Fruit fly (Drosophila melanogaster): ENCODE results near the gene mub.

Gene mub

dm6 chr3L:21839720-21840641, 4.6 kb upstream of the mub start:
- TF ChIP-seq Vsx2 (GFP tag; optimal IDR thresholded peaks at IDR 0.05; ENCODE audit: partially characterized antibody) (no peak), br (GFP tag; optimal IDR thresholded peaks at IDR 0.05) (peak; percentile 97), foxo (GFP tag; optimal IDR thresholded peaks at IDR 0.05) (peak; percentile 86 to 96), usp (GFP tag; optimal IDR thresholded peaks at IDR 0.05) (no peak), CG9705 (GFP tag; optimal IDR thresholded peaks at IDR 0.05) (peak; percentile 80), tai (GFP tag; optimal IDR thresholded peaks at IDR 0.05) (no peak), Dif (GFP tag; optimal IDR thresholded peaks at IDR 0.05; ENCODE audit: partially characterized antibody) (peak; percentile 23), rgr (GFP tag; optimal IDR thresholded peaks at IDR 0.05) (peak; percentile 91), Jra (GFP tag; optimal IDR thresholded peaks at IDR 0.05) (peak; percentile 52), Hnf4 (GFP tag; optimal IDR thresholded peaks at IDR 0.05) (peak; percentile 87), Sp1 (GFP tag; optimal IDR thresholded peaks at IDR 0.05) (peak; percentile 95), dsf (GFP tag; optimal IDR thresholded peaks at IDR 0.05; ENCODE audit: borderline replicate concordance) (peak; percentile 79), N (GFP tag; optimal IDR thresholded peaks at IDR 0.05) (no peak), Rel (GFP tag; optimal IDR thresholded peaks at IDR 0.05) (peak; percentile 80), Rel (tag; optimal IDR thresholded peaks at IDR 0.05) (peak; percentile 55), Hr78 (GFP tag; optimal IDR thresholded peaks at IDR 0.05) (no peak), woc (GFP tag; optimal IDR thresholded peaks at IDR 0.05) (peak; percentile 98), sage (GFP tag; optimal IDR thresholded peaks at IDR 0.05) (peak; percentile 91), dmrt93B (GFP tag; optimal IDR thresholded peaks at IDR 0.05) (peak; percentile 92), Myc (optimal IDR thresholded peaks at IDR 0.05) (no peak), GATAd (GFP tag; optimal IDR thresholded peaks at IDR 0.05) (peak; percentile 33), Abd-B (GFP tag; optimal IDR thresholded peaks at IDR 0.05) (no peak), dl (GFP tag; optimal IDR thresholded peaks at IDR 0.05; ENCODE audit: insufficient read depth in 1 of 2, partially characterized antibody in 2 of 2) (no peak), pan (optimal IDR thresholded peaks at IDR 0.05) (no peak), CrebA (GFP tag; optimal IDR thresholded peaks at IDR 0.05; ENCODE audit: borderline replicate concordance) (no peak), brk (GFP tag; optimal IDR thresholded peaks at IDR 0.05) (peak; percentile 78), Hr83 (GFP tag; optimal IDR thresholded peaks at IDR 0.05; ENCODE audit: poor library complexity, severe bottlenecking) (peak; percentile 47), HLH106 (tag; optimal IDR thresholded peaks at IDR 0.05) (peak; percentile 92), CG32264 (GFP tag; optimal IDR thresholded peaks at IDR 0.05) (peak; percentile 89), psq (GFP tag; optimal IDR thresholded peaks at IDR 0.05) (peak; percentile 86), Mio (GFP tag; optimal IDR thresholded peaks at IDR 0.05) (peak; percentile 54), ey (GFP tag; optimal IDR thresholded peaks at IDR 0.05) (peak; percentile 94), jim (GFP tag; optimal IDR thresholded peaks at IDR 0.05) (no peak), lola (GFP tag; optimal IDR thresholded peaks at IDR 0.05) (no peak), sv (GFP tag; optimal IDR thresholded peaks at IDR 0.05) (peak; percentile 92), fru (GFP tag; optimal IDR thresholded peaks at IDR 0.05) (peak; percentile 97), Dfd (GFP tag; optimal IDR thresholded peaks at IDR 0.05) (no peak), h (GFP tag; optimal IDR thresholded peaks at IDR 0.05) (peak; percentile 96), OdsH (GFP tag; optimal IDR thresholded peaks at IDR 0.05) (peak; percentile 91)

- TF ChIP-seq N (GFP tag; optimal IDR thresholded peaks at IDR 0.05) (no peak), br (GFP tag; optimal IDR thresholded peaks at IDR 0.05) (no peak), CG9705 (GFP tag; optimal IDR thresholded peaks at IDR 0.05) (no peak), h (GFP tag; optimal IDR thresholded peaks at IDR 0.05) (no peak)
Measured at dm6 chr3L:21840642-21840987, 4.0 kb upstream of the mub start.

All from whole organism, wandering third instar larva.